Worm (Caenorhabditis elegans) whole organism, L4 larva: ENCODE measurements around the gene str-246.

ENCODE experiments used
- attf-4 ChIP-seq: sonication (generic microtip); optimal IDR thresholded peaks from 3 replicates; lab custom pipeline; 2017; ENCODE audit warnings: missing biosample characterization, missing genetic modification characterization
- ceh-82 ChIP-seq: sonication (generic microtip); optimal IDR thresholded peaks from 2 replicates; lab custom pipeline; 2017; ENCODE audit warnings: missing biosample characterization, missing genetic modification characterization
- ces-1 ChIP-seq: fragments of 150-350 bp; sonication (generic microtip); optimal IDR thresholded peaks from 4 replicates; lab custom pipeline; 2014; ENCODE audit warnings: missing biosample characterization, missing genetic modification reagents, missing genetic modification characterization
- lin-13 ChIP-seq: fragments of 150-350 bp; optimal IDR thresholded peaks from 2 replicates; lab custom pipeline; 2014; ENCODE audit warnings: missing biosample characterization, missing genetic modification reagents, missing genetic modification characterization
- lsy-2 ChIP-seq, 2 experiments: fragments of 150-350 bp in 1 of 2; sonication (generic microtip) in 1 of 2; optimal IDR thresholded peaks; 2 replicates each; lab custom pipeline; 2014 to 2017; ENCODE audit warnings: missing biosample characterization in 2 of 2, missing genetic modification characterization in 2 of 2
- nhr-10 ChIP-seq: fragments of 150-350 bp; optimal IDR thresholded peaks from 2 replicates; lab custom pipeline; 2014; ENCODE audit warnings: missing biosample characterization, missing genetic modification characterization
- nhr-11 ChIP-seq: fragments of 150-350 bp; optimal IDR thresholded peaks from 2 replicates; lab custom pipeline; 2014; ENCODE audit warnings: missing biosample characterization, missing genetic modification characterization
- nhr-25 ChIP-seq: sonication (generic microtip); optimal IDR thresholded peaks from 2 replicates; lab custom pipeline; 2017; ENCODE audit warnings: missing genetic modification characterization, mild to moderate bottlenecking, missing compliant biosample characterization, antibody characterized with exemption, moderate library complexity, borderline replicate concordance; ENCODE audit not compliant: insufficient read depth
- pha-4 ChIP-seq, 2 experiments: fragments of 150-350 bp in 1 of 2; fragments of 200-800 bp in 1 of 2; sonication (Bioruptor generic) in 1 of 2; IDR thresholded peaks in 1 of 2; optimal IDR thresholded peaks in 1 of 2; 2 replicates each; pipeline versions ENCODE4 v1.3.6 to Lab custom; 2014 to 2022; ENCODE audit warnings: missing genetic modification characterization in 2 of 2, missing genetic modification reagents in 2 of 2, missing biosample characterization in 1 of 2, missing compliant biosample characterization in 1 of 2
- zfp-3 ChIP-seq: fragments of 200-800 bp; sonication (Bioruptor generic); conservative IDR thresholded peaks from 2 replicates; pipeline ENCODE4 v1.3.6; 2022; ENCODE audit warnings: missing genetic modification reagents, missing genetic modification characterization, missing compliant biosample characterization
- ztf-7 ChIP-seq: fragments of 150-350 bp; optimal IDR thresholded peaks from 2 replicates; lab custom pipeline; 2014; ENCODE audit warnings: missing biosample characterization, missing genetic modification characterization

DNA sequence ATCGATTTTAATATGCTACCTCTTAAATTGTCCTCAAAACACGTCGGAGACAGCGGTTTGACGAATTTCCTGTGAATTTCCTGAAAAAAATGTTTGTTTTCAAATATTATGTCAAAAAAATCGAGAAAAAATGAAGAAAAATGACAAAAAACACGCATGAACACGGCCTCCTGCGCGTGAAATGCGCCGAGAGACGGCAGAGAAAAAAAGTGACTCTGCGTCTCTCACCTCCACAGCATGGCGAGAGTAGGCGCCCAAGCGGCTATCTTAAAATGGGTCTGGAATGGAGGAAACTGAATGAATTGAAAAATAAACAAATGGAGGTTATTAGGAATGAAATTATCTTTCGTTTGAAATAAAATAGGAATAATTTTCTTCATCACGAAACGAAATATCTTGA, 33.3 kb downstream of the str-246 start:
- TF ChIP-seq nhr-25 (tag; lab: Kevin White, UChicago) (no peak), ceh-82 (tag; lab: Kevin White, UChicago) (no peak), ztf-7 (tag; lab: Kevin White, UChicago) (no peak), ces-1 (no peak), pha-4 (GFP tag; IDR thresholded peaks at IDR 0.05; lab: Robert Waterston, UW) (peak; percentile 41; the same call in 1 of the 2 replicates), pha-4 (tag; optimal IDR thresholded peaks at IDR 0.05; lab: Kevin White, UChicago) (no peak), lsy-2 (tag; optimal IDR thresholded peaks at IDR 0.05; lab: Kevin White, UChicago) (peak in 1 of 2 experiments; percentile 77), attf-4 (tag; lab: Kevin White, UChicago) (no peak), lin-13 (GFP tag; lab: Kevin White, UChicago) (peak; percentile 15), zfp-3 (no peak), nhr-10 (no peak), nhr-11 (tag; lab: Kevin White, UChicago) (peak; percentile 45)
